Fruit fly (Drosophila melanogaster) whole organism, embryonic: ENCODE measurements around the gene CG13949.
A peak's percentile ranks its signal among the peaks of the same experiment; 100 is the strongest.

Experiments
- Asciz ChIP-seq: fragments of 200-800 bp; sonication (Bioruptor generic); optimal IDR thresholded peaks from 2 replicates; lab custom pipeline; 2017; ENCODE audit warnings: missing biosample characterization, mild to moderate bottlenecking, missing genetic modification characterization, missing genetic modification reagents
- Atf-2 ChIP-seq: fragments of 200-800 bp; sonication (Bioruptor generic); optimal IDR thresholded peaks from 2 replicates; lab custom pipeline; 2016; ENCODE audit warnings: missing biosample characterization, missing genetic modification characterization
- CG10462 ChIP-seq: fragments of 200-800 bp; sonication (Bioruptor generic); optimal IDR thresholded peaks from 2 replicates; lab custom pipeline; 2016; ENCODE audit warnings: missing biosample characterization, missing genetic modification characterization
- CG10565 ChIP-seq: fragments of 200-800 bp; sonication (Bioruptor generic); optimal IDR thresholded peaks from 3 replicates; lab custom pipeline; 2016; ENCODE audit warnings: missing biosample characterization, mild to moderate bottlenecking, missing genetic modification characterization
- CG10959 ChIP-seq: fragments of 200-800 bp; sonication (Bioruptor generic); IDR thresholded peaks from 2 replicates; pipeline ENCODE4 v1.3.6; 2022; ENCODE audit warnings: missing biosample characterization, missing genetic modification characterization
- CG11723 ChIP-seq: fragments of 200-800 bp; sonication (Bioruptor generic); optimal IDR thresholded peaks from 2 replicates; lab custom pipeline; 2017; ENCODE audit warnings: missing biosample characterization, mild to moderate bottlenecking, missing genetic modification characterization
- CG12942 ChIP-seq: fragments of 200-800 bp; sonication (Bioruptor generic); optimal IDR thresholded peaks from 3 replicates; lab custom pipeline; 2016; ENCODE audit warnings: missing biosample characterization, missing genetic modification characterization
- CG16813 ChIP-seq: fragments of 200-800 bp; sonication (Bioruptor generic); IDR thresholded peaks from 3 replicates; pipeline ENCODE4 v1.3.6; 2022; ENCODE audit warnings: missing biosample characterization, missing genetic modification characterization; ENCODE audit not compliant: partially characterized antibody
- CG17802 ChIP-seq: fragments of 200-800 bp; sonication (Bioruptor generic); optimal IDR thresholded peaks from 2 replicates; lab custom pipeline; 2018; ENCODE audit warnings: missing biosample characterization, mild to moderate bottlenecking, missing genetic modification characterization, moderate library complexity
- CG17829 ChIP-seq: fragments of 200-800 bp; optimal IDR thresholded peaks from 2 replicates; lab custom pipeline; 2019; ENCODE audit warnings: missing biosample characterization, mild to moderate bottlenecking, missing genetic modification characterization, moderate library complexity
- CG31441 ChIP-seq: fragments of 200-800 bp; sonication (Bioruptor generic); IDR thresholded peaks from 2 replicates; pipeline ENCODE4 v1.3.6; 2022; ENCODE audit warnings: missing biosample characterization, missing genetic modification characterization
- CG3163 ChIP-seq: fragments of 200-800 bp; sonication (Bioruptor generic); optimal IDR thresholded peaks from 3 replicates; lab custom pipeline; 2016; ENCODE audit warnings: missing biosample characterization, missing genetic modification characterization
- CG3407 ChIP-seq: fragments of 200-800 bp; sonication (Bioruptor generic); optimal IDR thresholded peaks from 2 replicates; lab custom pipeline; 2018; ENCODE audit warnings: missing biosample characterization, mild to moderate bottlenecking, missing genetic modification characterization
- CG3838 ChIP-seq: fragments of 200-800 bp; sonication (Bioruptor generic); optimal IDR thresholded peaks from 3 replicates; lab custom pipeline; 2016; ENCODE audit warnings: missing biosample characterization, missing genetic modification characterization
- CG7786 ChIP-seq: fragments of 200-800 bp; sonication (Bioruptor generic); optimal IDR thresholded peaks from 2 replicates; lab custom pipeline; 2016; ENCODE audit warnings: missing biosample characterization, missing genetic modification characterization
- CrebB ChIP-seq: fragments of 200-800 bp; sonication (Bioruptor generic); optimal IDR thresholded peaks from 3 replicates; lab custom pipeline; 2018; ENCODE audit warnings: missing biosample characterization, mild to moderate bottlenecking, missing genetic modification characterization
- Fer2 ChIP-seq: fragments of 200-800 bp; sonication (Bioruptor generic); optimal IDR thresholded peaks from 2 replicates; lab custom pipeline; 2018; ENCODE audit warnings: missing biosample characterization, mild to moderate bottlenecking, missing genetic modification characterization, moderate library complexity
- H15 ChIP-seq: fragments of 200-800 bp; sonication (Bioruptor generic); IDR thresholded peaks from 3 replicates; pipeline ENCODE4 v1.3.6; 2022; ENCODE audit warnings: missing biosample characterization, missing genetic modification characterization
- H2.0 ChIP-seq: fragments of 200-800 bp; sonication (Bioruptor generic); IDR thresholded peaks from 2 replicates; pipeline ENCODE4 v1.3.6; 2022; ENCODE audit warnings: missing biosample characterization, missing genetic modification characterization
- Meics ChIP-seq: fragments of 200-800 bp; sonication (Bioruptor generic); optimal IDR thresholded peaks from 2 replicates; lab custom pipeline; 2017; ENCODE audit warnings: missing biosample characterization, mild to moderate bottlenecking, missing genetic modification characterization
- Nf-YC ChIP-seq: fragments of 200-800 bp; optimal IDR thresholded peaks from 3 replicates; lab custom pipeline; 2019; ENCODE audit warnings: missing biosample characterization, mild to moderate bottlenecking, missing genetic modification characterization, moderate library complexity
- Pdp1 ChIP-seq, 2 experiments: fragments of 200-800 bp; sonication (Bioruptor generic); optimal IDR thresholded peaks; 3 replicates each; lab custom pipeline; 2016; ENCODE audit warnings: missing biosample characterization in 2 of 2, missing genetic modification characterization in 2 of 2, mild to moderate bottlenecking in 1 of 2, moderate library complexity in 1 of 2
- Ssrp ChIP-seq: fragments of 200-800 bp; sonication (Bioruptor generic); optimal IDR thresholded peaks from 2 replicates; lab custom pipeline; 2018; ENCODE audit warnings: missing biosample characterization, mild to moderate bottlenecking, missing genetic modification characterization, moderate library complexity
- az2 ChIP-seq: fragments of 200-800 bp; sonication (Bioruptor generic); optimal IDR thresholded peaks from 3 replicates; lab custom pipeline; 2016; ENCODE audit warnings: missing biosample characterization, missing genetic modification characterization
- chn ChIP-seq: fragments of 200-800 bp; sonication (Bioruptor generic); optimal IDR thresholded peaks from 2 replicates; lab custom pipeline; 2016; ENCODE audit warnings: missing biosample characterization, missing genetic modification characterization
- en ChIP-seq: fragments of 200-800 bp; sonication (Bioruptor generic); optimal IDR thresholded peaks from 2 replicates; lab custom pipeline; 2016; ENCODE audit warnings: missing biosample characterization, missing genetic modification characterization
- exex ChIP-seq: fragments of 200-800 bp; sonication (Bioruptor generic); optimal IDR thresholded peaks from 4 replicates; lab custom pipeline; 2018; ENCODE audit warnings: missing biosample characterization, mild to moderate bottlenecking, missing genetic modification characterization, moderate library complexity
- fd64A ChIP-seq: fragments of 200-800 bp; sonication (Bioruptor generic); optimal IDR thresholded peaks from 3 replicates; lab custom pipeline; 2018; ENCODE audit warnings: missing biosample characterization, mild to moderate bottlenecking, missing genetic modification characterization
- gsb-n ChIP-seq: fragments of 200-800 bp; sonication (Bioruptor generic); optimal IDR thresholded peaks from 3 replicates; lab custom pipeline; 2018; ENCODE audit warnings: missing biosample characterization, mild to moderate bottlenecking, missing genetic modification characterization
- insv ChIP-seq, 2 experiments: fragments of 200-800 bp; sonication (Bioruptor generic); optimal IDR thresholded peaks; 3 replicates each; lab custom pipeline; 2016 to 2018; ENCODE audit warnings: missing biosample characterization in 2 of 2, missing genetic modification characterization in 2 of 2
- jumu ChIP-seq: fragments of 200-800 bp; sonication (Bioruptor generic); optimal IDR thresholded peaks from 3 replicates; lab custom pipeline; 2016; ENCODE audit warnings: missing biosample characterization, missing genetic modification characterization
- lab ChIP-seq: fragments of 200-800 bp; sonication (Bioruptor generic); optimal IDR thresholded peaks from 3 replicates; lab custom pipeline; 2017; ENCODE audit warnings: missing biosample characterization, missing genetic modification characterization, mild to moderate bottlenecking, moderate library complexity, missing genetic modification reagents
- lbe ChIP-seq: fragments of 200-800 bp; sonication (Bioruptor generic); optimal IDR thresholded peaks from 2 replicates; lab custom pipeline; 2016; ENCODE audit warnings: missing biosample characterization, mild to moderate bottlenecking, missing genetic modification characterization
- lilli ChIP-seq: fragments of 200-800 bp; sonication (Bioruptor generic); optimal IDR thresholded peaks from 3 replicates; lab custom pipeline; 2016; ENCODE audit warnings: missing biosample characterization, missing genetic modification characterization
- onecut ChIP-seq: fragments of 200-800 bp; sonication (Bioruptor generic); IDR thresholded peaks from 2 replicates; pipeline ENCODE4 v1.3.6; 2022; ENCODE audit warnings: missing biosample characterization, missing genetic modification characterization
- pho ChIP-seq: fragments of 200-800 bp; sonication (Bioruptor generic); optimal IDR thresholded peaks from 2 replicates; lab custom pipeline; 2016; ENCODE audit warnings: missing biosample characterization, missing genetic modification characterization
- prd ChIP-seq, 3 experiments: fragments of >200 bp in 2 of 3; fragments of 200-800 bp in 1 of 3; sonication (Bioruptor generic) in 1 of 3; optimal IDR thresholded peaks in 2 of 3; IDR thresholded peaks in 1 of 3; 2 replicates in 2 of 3; 3 replicates in 1 of 3; pipeline versions ENCODE4 v1.3.6 to Lab custom; 2017 to 2022; ENCODE audit warnings: missing biosample characterization in 1 of 3, missing genetic modification characterization in 1 of 3
- pum ChIP-seq: fragments of 200-800 bp; sonication (Bioruptor generic); optimal IDR thresholded peaks from 2 replicates; lab custom pipeline; 2016; ENCODE audit warnings: missing biosample characterization, missing genetic modification characterization
- repo ChIP-seq: fragments of 200-800 bp; sonication (Bioruptor generic); optimal IDR thresholded peaks from 2 replicates; lab custom pipeline; 2016; ENCODE audit warnings: missing biosample characterization, missing genetic modification characterization
- salm ChIP-seq: fragments of 200-800 bp; sonication (Bioruptor generic); optimal IDR thresholded peaks from 2 replicates; lab custom pipeline; 2018; ENCODE audit warnings: missing biosample characterization, mild to moderate bottlenecking, missing genetic modification characterization
- scrt ChIP-seq: fragments of 200-800 bp; sonication (Bioruptor generic); optimal IDR thresholded peaks from 2 replicates; lab custom pipeline; 2018; ENCODE audit warnings: missing biosample characterization, mild to moderate bottlenecking, missing genetic modification characterization, moderate library complexity
- shn ChIP-seq: fragments of 200-800 bp; sonication (Bioruptor generic); optimal IDR thresholded peaks from 3 replicates; lab custom pipeline; 2016; ENCODE audit warnings: missing biosample characterization, missing genetic modification characterization
- sqz ChIP-seq: fragments of 200-800 bp; sonication (Bioruptor generic); optimal IDR thresholded peaks from 3 replicates; lab custom pipeline; 2018; ENCODE audit warnings: missing biosample characterization, mild to moderate bottlenecking, missing genetic modification characterization
- sr ChIP-seq: fragments of 200-800 bp; sonication (Bioruptor generic); IDR thresholded peaks from 3 replicates; pipeline ENCODE4 v1.3.6; 2022; ENCODE audit warnings: missing biosample characterization, missing genetic modification characterization
- sug ChIP-seq: fragments of 200-800 bp; optimal IDR thresholded peaks from 2 replicates; lab custom pipeline; 2019; ENCODE audit warnings: missing biosample characterization, mild to moderate bottlenecking, missing genetic modification characterization, moderate library complexity
- twi ChIP-seq: fragments of 200-800 bp; optimal IDR thresholded peaks from 2 replicates; lab custom pipeline; 2019; ENCODE audit warnings: missing biosample characterization, mild to moderate bottlenecking, missing genetic modification characterization, moderate library complexity
- vvl ChIP-seq: fragments of 200-800 bp; sonication (Bioruptor generic); IDR thresholded peaks from 2 replicates; pipeline ENCODE4 v1.3.6; 2022; ENCODE audit warnings: missing biosample characterization, missing genetic modification characterization

The CG13949 gene

DNA sequence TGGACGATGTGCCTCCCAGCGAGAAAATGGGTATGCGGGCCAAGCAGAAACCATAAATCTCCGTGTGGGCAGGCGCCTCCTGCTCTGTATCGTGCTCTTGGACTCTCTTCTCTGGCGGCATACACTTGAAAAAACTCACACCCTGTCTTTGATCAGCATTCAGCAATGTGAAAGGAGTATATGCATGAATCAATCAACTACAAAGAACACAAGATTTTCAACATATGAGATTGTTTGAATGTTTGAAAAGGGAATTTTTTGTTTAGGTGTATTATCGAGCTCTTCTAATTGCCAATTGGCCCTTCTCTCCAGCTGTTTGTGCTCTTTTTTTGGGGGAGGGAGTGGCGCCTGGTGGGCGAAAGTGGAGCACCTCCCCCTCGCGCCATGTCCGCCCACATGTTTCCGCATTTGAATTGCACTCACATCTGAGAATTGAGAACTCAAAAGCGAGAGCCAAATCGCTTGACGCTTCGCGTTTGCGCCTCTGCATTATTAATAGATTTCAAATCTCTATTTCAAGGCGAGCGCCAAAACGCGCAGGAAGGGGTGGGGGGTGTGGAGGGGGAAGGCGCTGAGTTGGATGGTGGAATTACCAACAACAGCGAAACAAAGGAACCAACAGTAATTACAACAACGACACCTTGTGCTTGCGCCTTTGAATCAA lies 9.7 kb upstream of the CG13949 start (continued):
- TF ChIP-seq scrt (GFP tag; lab: Kevin White, UChicago) (peak; percentile 83), CG17802 (tag; lab: Kevin White, UChicago) (peak; percentile 69), CG7786 (GFP tag; lab: Kevin White, UChicago) (peak; percentile 90), CG16813 (no peak), exex (tag; lab: Kevin White, UChicago) (peak; percentile 64), sr (GFP tag; lab: Robert Waterston, UW) (peak; percentile 100), insv (GFP tag; optimal IDR thresholded peaks at IDR 0.05; lab: Kevin White, UChicago) (peak in 1 of 2 experiments; percentile 30), Ssrp (tag; lab: Kevin White, UChicago) (peak; percentile 80), salm (tag; lab: Kevin White, UChicago) (peak; percentile 59), twi (tag; lab: Kevin White, UChicago) (peak; percentile 59), pho (peak; percentile 85), jumu (peak; percentile 91), CG12942 (GFP tag; lab: Kevin White, UChicago) (peak; percentile 78), CG3838 (GFP tag; lab: Kevin White, UChicago) (peak; percentile 50), prd (optimal IDR thresholded peaks at IDR 0.05; lab: Kevin White, UChicago) (no peak), prd (GFP tag; IDR thresholded peaks at IDR 0.05; lab: Robert Waterston, UW) (peak; percentile 91), Nf-YC (tag; lab: Kevin White, UChicago) (peak; percentile 77), CG10565 (GFP tag; lab: Kevin White, UChicago) (peak; percentile 17)

dm6 chr2L:846167-846868 lies 8.8 kb upstream of the CG13949 start:
- no peak for TF ChIP-seq repo (GFP tag; lab: Kevin White, UChicago)
- no peak for TF ChIP-seq fd64A
- TF ChIP-seq Asciz: peak; percentile 75
- no peak for TF ChIP-seq Fer2 (tag; lab: Kevin White, UChicago)
- peak; percentile 37 for TF ChIP-seq CG10462 (GFP tag; lab: Kevin White, UChicago)
- TF ChIP-seq shn (GFP tag; lab: Kevin White, UChicago): peak; percentile 53
- peak; percentile 43 to 56 for TF ChIP-seq Pdp1 (GFP tag; optimal IDR thresholded peaks at IDR 0.05; lab: Kevin White, UChicago)
- peak; percentile 79 for TF ChIP-seq CG31441 (GFP tag; lab: Robert Waterston, UW)
- peak; percentile 25 for TF ChIP-seq CG3163
- no peak for TF ChIP-seq sug
- peak; percentile 53; the same call in 1 of the 2 replicates for TF ChIP-seq vvl (GFP tag; lab: Robert Waterston, UW)
- peak; percentile 26 for TF ChIP-seq Meics (GFP tag; lab: Kevin White, UChicago)
- TF ChIP-seq gsb-n: peak; percentile 50
- TF ChIP-seq sqz (GFP tag; lab: Kevin White, UChicago): peak; percentile 51
- 0 out of 3 replicates have a peak, but pooled peaks have one; percentile 51 for TF ChIP-seq H15 (GFP tag; lab: Robert Waterston, UW)
- peak; percentile 62 for TF ChIP-seq en (GFP tag; lab: Kevin White, UChicago)
- no peak for TF ChIP-seq CG10959
- TF ChIP-seq Atf-2 (GFP tag; lab: Kevin White, UChicago): peak; percentile 42
- TF ChIP-seq CG17829 (tag; lab: Kevin White, UChicago): peak; percentile 60
- TF ChIP-seq pum (GFP tag; lab: Kevin White, UChicago): peak; percentile 59
- peak; percentile 49 for TF ChIP-seq lilli (GFP tag; lab: Kevin White, UChicago)
- TF ChIP-seq CG3407 (GFP tag; lab: Kevin White, UChicago): peak; percentile 36
- TF ChIP-seq az2 (GFP tag; lab: Kevin White, UChicago): peak; percentile 68
- TF ChIP-seq CrebB: no peak
- TF ChIP-seq chn (GFP tag; lab: Kevin White, UChicago): peak; percentile 29
- TF ChIP-seq lab (GFP tag; lab: Kevin White, UChicago): peak; percentile 58
- TF ChIP-seq CG11723 (GFP tag; lab: Kevin White, UChicago): peak; percentile 40
- no peak for TF ChIP-seq lbe (GFP tag; lab: Kevin White, UChicago)
- TF ChIP-seq onecut (GFP tag; lab: Robert Waterston, UW): peak; percentile 20; the same call in 1 of the 2 replicates
- TF ChIP-seq pho: peak; percentile 14
- peak; percentile 51 for TF ChIP-seq H2.0 (GFP tag; lab: Robert Waterston, UW)
